Worm (Caenorhabditis elegans): ENCODE data around the gene smk-1.

ce11 chrV:8603272-8603671, 4.3 kb upstream of the smk-1 start, which contains the start of gene F41E6.5:
- TF ChIP-seq nhr-76 (tag; optimal IDR thresholded peaks at IDR 0.05) (no peak), ztf-11 (tag; optimal IDR thresholded peaks at IDR 0.05) (no peak), lsy-2 (tag; optimal IDR thresholded peaks at IDR 0.05) (no peak), unc-62 (GFP tag; optimal IDR thresholded peaks at IDR 0.05) (no peak), M03D4.4 (tag; optimal IDR thresholded peaks at IDR 0.05) (no peak), mep-1 (tag; optimal IDR thresholded peaks at IDR 0.05) (no peak), lin-32 (GFP tag; optimal IDR thresholded peaks at IDR 0.05) (no peak), pha-4 (tag; optimal IDR thresholded peaks at IDR 0.05) (no peak), snpc-4 (tag; optimal IDR thresholded peaks at IDR 0.05) (no peak), nhr-237 (tag; optimal IDR thresholded peaks at IDR 0.05) (no peak), elt-1 (tag; optimal IDR thresholded peaks at IDR 0.05; ENCODE audit: borderline replicate concordance, insufficient read depth) (no peak), elt-3 (tag; optimal IDR thresholded peaks at IDR 0.05) (no peak), lin-13 (tag; optimal IDR thresholded peaks at IDR 0.05) (no peak), sptf-1 (tag; optimal IDR thresholded peaks at IDR 0.05) (no peak)

Measured in whole organism, mixed stage, embryonic.